Fruit fly (Drosophila melanogaster): Measurements from ENCODE around the gene CG33543.

DNA sequence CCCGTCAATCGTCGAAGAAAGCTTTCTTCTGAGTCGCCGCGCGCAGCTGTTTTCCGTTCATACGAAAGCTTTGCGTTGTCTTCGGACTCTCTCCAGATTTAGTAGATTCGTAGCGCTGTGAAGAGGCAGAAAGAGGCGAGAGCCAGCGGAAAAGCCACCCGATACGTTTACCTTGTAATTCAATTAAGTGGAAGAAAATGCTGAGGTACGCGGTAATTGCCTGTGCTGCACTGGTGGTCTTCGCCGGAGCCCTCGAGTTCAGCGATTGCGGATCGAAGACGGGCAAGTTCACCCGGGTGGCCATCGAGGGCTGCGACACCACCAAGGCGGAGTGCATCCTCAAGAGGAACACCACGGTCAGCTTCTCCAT lies 17.9 kb downstream of the CG33543 start, which contains the start of gene Npc2a:
- TF ChIP-seq CG14711 (tag; optimal IDR thresholded peaks at IDR 0.05) (no peak), cnc (optimal IDR thresholded peaks at IDR 0.05) (no peak)

Measured in whole organism, adult.